Worm (Caenorhabditis elegans) whole organism, L1 larva: ENCODE measurements around the gene T16A9.5.
A peak's percentile ranks its signal among the peaks of the same experiment; 100 is the strongest.

Source experiments
- C04F5.9 ChIP-seq: sonication (generic microtip); optimal IDR thresholded peaks from 2 replicates; lab custom pipeline; 2016; ENCODE audit warnings: missing genetic modification characterization, missing compliant biosample characterization
- C34B4.2 ChIP-seq: sonication (generic microtip); optimal IDR thresholded peaks from 2 replicates; lab custom pipeline; 2017; ENCODE audit warnings: mild to moderate bottlenecking, missing genetic modification characterization, missing compliant biosample characterization
- aha-1 ChIP-seq: fragments of 150-350 bp; optimal IDR thresholded peaks from 2 replicates; lab custom pipeline; 2014; ENCODE audit warnings: missing biosample characterization, missing genetic modification characterization
- alr-1 ChIP-seq: fragments of 200-800 bp; sonication (Bioruptor generic); optimal IDR thresholded peaks from 2 replicates; lab custom pipeline; 2018; ENCODE audit warnings: borderline replicate concordance, mild to moderate bottlenecking, missing genetic modification characterization, missing compliant biosample characterization
- aly-2 ChIP-seq: fragments of 150-350 bp; optimal IDR thresholded peaks from 2 replicates; lab custom pipeline; 2014; ENCODE audit warnings: missing biosample characterization, missing genetic modification characterization
- ceh-63 ChIP-seq: fragments of 200-800 bp; sonication (Bioruptor generic); optimal IDR thresholded peaks from 2 replicates; lab custom pipeline; 2018; ENCODE audit warnings: mild to moderate bottlenecking, missing genetic modification characterization, missing compliant biosample characterization
- ceh-90 ChIP-seq: sonication (generic microtip); optimal IDR thresholded peaks from 2 replicates; lab custom pipeline; 2016; ENCODE audit warnings: missing genetic modification characterization, missing compliant biosample characterization
- ces-1 ChIP-seq: fragments of 150-350 bp; optimal IDR thresholded peaks from 2 replicates; lab custom pipeline; 2014; ENCODE audit warnings: missing biosample characterization, missing genetic modification reagents, missing genetic modification characterization
- dpl-1 ChIP-seq, 3 experiments: fragments of 150-350 bp in 2 of 3; sonication (generic microtip) in 1 of 3; optimal IDR thresholded peaks; 2 replicates each; lab custom pipeline; 2014 to 2017; ENCODE audit warnings: missing biosample characterization in 3 of 3, missing genetic modification characterization in 3 of 3, missing genetic modification reagents in 3 of 3
- efl-1 ChIP-seq, 4 experiments: fragments of 150-350 bp; optimal IDR thresholded peaks in 3 of 4; peaks in 1 of 4; 1 replicate in 1 of 4; 2 replicates in 3 of 4; lab custom pipeline; 2014; ENCODE audit warnings: missing biosample characterization in 2 of 4, missing genetic modification characterization in 2 of 4, missing genetic modification reagents in 2 of 4
- efl-3 ChIP-seq: fragments of 200-800 bp; sonication (Bioruptor generic); optimal IDR thresholded peaks from 2 replicates; lab custom pipeline; 2018; ENCODE audit warnings: mild to moderate bottlenecking, missing genetic modification characterization, missing compliant biosample characterization
- egl-13 ChIP-seq: sonication (generic microtip); optimal IDR thresholded peaks from 2 replicates; lab custom pipeline; 2016; ENCODE audit warnings: missing genotype, missing genetic modification reagents, missing genetic modification characterization, missing compliant biosample characterization
- egl-27 ChIP-seq, 2 experiments: fragments of 150-350 bp in 1 of 2; sonication (generic microtip); optimal IDR thresholded peaks; 3 replicates each; lab custom pipeline; 2017 to 2018; ENCODE audit warnings: missing biosample characterization in 2 of 2, missing genetic modification characterization in 2 of 2, missing genetic modification reagents in 2 of 2
- elt-2 ChIP-seq: sonication (generic microtip); optimal IDR thresholded peaks from 2 replicates; lab custom pipeline; 2016; ENCODE audit warnings: missing genetic modification characterization, mild to moderate bottlenecking, inconsistent platforms, missing compliant biosample characterization, missing genetic modification reagents
- ets-5 ChIP-seq: fragments of 200-800 bp; sonication (Bioruptor generic); IDR thresholded peaks from 2 replicates; pipeline ENCODE4 v1.3.6; 2022; ENCODE audit warnings: missing genetic modification characterization, missing compliant biosample characterization
- fkh-10 ChIP-seq: sonication (generic microtip); optimal IDR thresholded peaks from 2 replicates; lab custom pipeline; 2017; ENCODE audit warnings: missing biosample characterization, missing genetic modification reagents, missing genetic modification characterization
- fkh-8 ChIP-seq: sonication (generic microtip); optimal IDR thresholded peaks from 2 replicates; lab custom pipeline; 2016; ENCODE audit warnings: mild to moderate bottlenecking, missing genetic modification characterization, missing compliant biosample characterization
- fos-1 ChIP-seq: fragments of 150-350 bp; optimal IDR thresholded peaks from 2 replicates; lab custom pipeline; 2014; ENCODE audit warnings: missing biosample characterization, missing genetic modification characterization
- grh-1 ChIP-seq: fragments of 200-800 bp; sonication (Bioruptor generic); IDR thresholded peaks from 2 replicates; pipeline ENCODE4 v1.3.6; 2022; ENCODE audit warnings: missing genetic modification reagents, missing genetic modification characterization, missing compliant biosample characterization
- hlh-4 ChIP-seq: sonication (generic microtip); optimal IDR thresholded peaks from 2 replicates; lab custom pipeline; 2016; ENCODE audit warnings: mild to moderate bottlenecking, missing genetic modification characterization, missing compliant biosample characterization
- hpl-2 ChIP-seq: fragments of 150-350 bp; optimal IDR thresholded peaks from 2 replicates; lab custom pipeline; 2014; ENCODE audit warnings: missing biosample characterization, missing genetic modification reagents, missing genetic modification characterization
- jun-1 ChIP-seq: fragments of 150-350 bp; optimal IDR thresholded peaks from 2 replicates; lab custom pipeline; 2014; ENCODE audit warnings: missing biosample characterization, missing genetic modification reagents, missing genetic modification characterization
- lin-13 ChIP-seq: fragments of 150-350 bp; optimal IDR thresholded peaks from 2 replicates; lab custom pipeline; 2014; ENCODE audit warnings: missing biosample characterization, missing genetic modification reagents, missing genetic modification characterization
- lin-14 ChIP-seq: fragments of 200-800 bp; sonication (Bioruptor generic); optimal IDR thresholded peaks from 2 replicates; lab custom pipeline; 2018; ENCODE audit warnings: mild to moderate bottlenecking, missing genetic modification characterization, moderate library complexity, missing compliant biosample characterization
- lin-15B ChIP-seq: fragments of 150-350 bp; sonication (generic microtip); optimal IDR thresholded peaks from 3 replicates; lab custom pipeline; 2014; ENCODE audit warnings: missing biosample characterization, missing genetic modification characterization
- lin-35 ChIP-seq, 2 experiments: fragments of 150-350 bp; optimal IDR thresholded peaks; 2 replicates each; lab custom pipeline; 2014; ENCODE audit warnings: missing biosample characterization in 2 of 2, missing genetic modification characterization in 2 of 2, missing genetic modification reagents in 2 of 2
- lir-3 ChIP-seq: sonication (generic microtip); optimal IDR thresholded peaks from 2 replicates; lab custom pipeline; 2016; ENCODE audit warnings: mild to moderate bottlenecking, missing genetic modification characterization, moderate library complexity, missing compliant biosample characterization; ENCODE audit not compliant: poor library complexity
- mab-9 ChIP-seq: fragments of 200-800 bp; sonication (Bioruptor generic); IDR thresholded peaks from 2 replicates; pipeline ENCODE4 v1.3.6; 2022; ENCODE audit warnings: missing genetic modification reagents, missing genetic modification characterization, missing compliant biosample characterization
- mdl-1 ChIP-seq, 2 experiments: fragments of 150-350 bp; optimal IDR thresholded peaks; 2 replicates each; lab custom pipeline; 2014 to 2017; ENCODE audit warnings: missing biosample characterization in 2 of 2, missing genetic modification characterization in 2 of 2, inconsistent platforms in 1 of 2
- mef-2 ChIP-seq: fragments of 150-350 bp; optimal IDR thresholded peaks from 2 replicates; lab custom pipeline; 2014; ENCODE audit warnings: missing biosample characterization, missing genetic modification characterization
- nhr-19 ChIP-seq: fragments of 200-800 bp; sonication (Bioruptor generic); conservative IDR thresholded peaks from 2 replicates; pipeline ENCODE4 v1.3.6; 2022; ENCODE audit warnings: missing genetic modification characterization, missing compliant biosample characterization
- nhr-237 ChIP-seq: fragments of 150-350 bp; optimal IDR thresholded peaks from 2 replicates; lab custom pipeline; 2014; ENCODE audit warnings: missing biosample characterization, missing genetic modification characterization
- nhr-28 ChIP-seq: fragments of 150-350 bp; optimal IDR thresholded peaks from 2 replicates; lab custom pipeline; 2014; ENCODE audit warnings: missing biosample characterization, missing genetic modification characterization
- nhr-47 ChIP-seq: sonication (generic microtip); optimal IDR thresholded peaks from 2 replicates; lab custom pipeline; 2016; ENCODE audit warnings: mild to moderate bottlenecking, missing genetic modification characterization, moderate library complexity, missing compliant biosample characterization
- nhr-71 ChIP-seq: sonication (generic microtip); optimal IDR thresholded peaks from 2 replicates; lab custom pipeline; 2016; ENCODE audit warnings: mild to moderate bottlenecking, missing genetic modification characterization, moderate library complexity, missing compliant biosample characterization
- nhr-76 ChIP-seq: sonication (generic microtip); optimal IDR thresholded peaks from 2 replicates; lab custom pipeline; 2017; ENCODE audit warnings: missing biosample characterization, missing genetic modification characterization
- nhr-84 ChIP-seq: sonication (generic microtip); optimal IDR thresholded peaks from 2 replicates; lab custom pipeline; 2017; ENCODE audit warnings: missing biosample characterization, missing genetic modification characterization
- nhr-85 ChIP-seq: sonication (generic microtip); peaks from one replicate; lab custom pipeline; 2016; ENCODE audit warnings: missing genetic modification characterization, inconsistent platforms, missing compliant biosample characterization
- nhr-90 ChIP-seq: sonication (generic microtip); optimal IDR thresholded peaks from 2 replicates; lab custom pipeline; 2016; ENCODE audit warnings: mild to moderate bottlenecking, missing genetic modification characterization, missing compliant biosample characterization; ENCODE audit not compliant: poor library complexity
- pqm-1 ChIP-seq: sonication (generic microtip); optimal IDR thresholded peaks from 3 replicates; lab custom pipeline; 2017; ENCODE audit warnings: missing biosample characterization, missing genetic modification characterization
- rnt-1 ChIP-seq: sonication (generic microtip); optimal IDR thresholded peaks from 2 replicates; lab custom pipeline; 2016; ENCODE audit warnings: mild to moderate bottlenecking, missing genetic modification characterization, moderate library complexity, missing compliant biosample characterization
- skn-1 ChIP-seq: fragments of 150-350 bp; optimal IDR thresholded peaks from 2 replicates; lab custom pipeline; 2014; ENCODE audit warnings: missing biosample characterization, missing genetic modification characterization
- snpc-4 ChIP-seq: fragments of 150-350 bp; optimal IDR thresholded peaks from 2 replicates; lab custom pipeline; 2014; ENCODE audit warnings: missing biosample characterization, missing genetic modification characterization
- sox-4 ChIP-seq: sonication (generic microtip); optimal IDR thresholded peaks from 2 replicates; lab custom pipeline; 2016; ENCODE audit warnings: missing genetic modification characterization, missing compliant biosample characterization
- sup-37 ChIP-seq: fragments of 200-800 bp; sonication (Bioruptor generic); optimal IDR thresholded peaks from 2 replicates; lab custom pipeline; 2018; ENCODE audit warnings: mild to moderate bottlenecking, missing genetic modification characterization, missing compliant biosample characterization
- swsn-7 ChIP-seq: sonication (generic microtip); optimal IDR thresholded peaks from 2 replicates; lab custom pipeline; 2016; ENCODE audit warnings: missing genetic modification characterization, missing compliant biosample characterization
- tlp-1 ChIP-seq: fragments of 150-350 bp; optimal IDR thresholded peaks from 2 replicates; lab custom pipeline; 2014; ENCODE audit warnings: missing biosample characterization, missing genetic modification characterization
- unc-30 ChIP-seq: sonication (generic microtip); optimal IDR thresholded peaks from 2 replicates; lab custom pipeline; 2017; ENCODE audit warnings: missing biosample characterization, missing genetic modification characterization
- unc-62 ChIP-seq: fragments of 150-350 bp; optimal IDR thresholded peaks from 2 replicates; lab custom pipeline; 2014; ENCODE audit warnings: missing biosample characterization, missing genetic modification reagents, missing genetic modification characterization
- unc-86 ChIP-seq: sonication (generic microtip); optimal IDR thresholded peaks from 2 replicates; lab custom pipeline; 2016; ENCODE audit warnings: missing genetic modification characterization, missing compliant biosample characterization
- vab-15 ChIP-seq: sonication (generic microtip); optimal IDR thresholded peaks from 2 replicates; lab custom pipeline; 2017; ENCODE audit warnings: missing genotype, mild to moderate bottlenecking, missing genetic modification characterization, missing compliant biosample characterization
- ztf-11 ChIP-seq, 2 experiments: sonication (generic microtip); optimal IDR thresholded peaks; 2 replicates each; lab custom pipeline; 2016 to 2017; ENCODE audit warnings: missing genetic modification characterization in 2 of 2, missing biosample characterization in 1 of 2, missing compliant biosample characterization in 1 of 2
- ztf-4 ChIP-seq: fragments of 150-350 bp; optimal IDR thresholded peaks from 2 replicates; lab custom pipeline; 2014; ENCODE audit warnings: missing biosample characterization, missing genetic modification characterization

T16A9.5 gene

ce11 chrV:14185438-14185837 is 29.6 kb downstream of the T16A9.5 start, which contains the start of the genes trm-1 and ints-2:
Gene trm-1 (minus strand): TSS chrV:14185612.
Gene ints-2 (plus strand): TSS chrV:14185686.
- TF ChIP-seq egl-27 (tag; optimal IDR thresholded peaks at IDR 0.05; lab: Kevin White, UChicago) (no peak), snpc-4 (tag; lab: Kevin White, UChicago) (peak; percentile 54), nhr-237 (tag; lab: Kevin White, UChicago) (no peak), unc-62 (GFP tag; lab: Kevin White, UChicago) (no peak), nhr-19 (GFP tag; lab: Robert Waterston, UW) (peak; percentile 52), ces-1 (GFP tag; lab: Kevin White, UChicago) (no peak), efl-3 (no peak), nhr-85 (tag; lab: Kevin White, UChicago) (peak; percentile 86), C34B4.2 (tag; lab: Kevin White, UChicago) (no peak), ceh-90 (tag; lab: Kevin White, UChicago) (peak; percentile 39), ceh-63 (GFP tag; lab: Kevin White, UChicago) (no peak), ztf-4 (tag; lab: Kevin White, UChicago) (no peak), nhr-76 (tag; lab: Kevin White, UChicago) (no peak), hpl-2 (no peak), mdl-1 (tag; optimal IDR thresholded peaks at IDR 0.05; lab: Kevin White, UChicago) (peak in 1 of 2 experiments; percentile 28), C04F5.9 (tag; lab: Kevin White, UChicago) (peak; percentile 12), sox-4 (tag; lab: Kevin White, UChicago) (no peak), mef-2 (no peak), mab-9 (no peak), lin-15B (tag; lab: Kevin White, UChicago) (peak; percentile 86), alr-1 (tag; lab: Kevin White, UChicago) (no peak), efl-1 (optimal IDR thresholded peaks at IDR 0.05; lab: Kevin White, UChicago) (peak; percentile 78 to 79), efl-1 (GFP tag; optimal IDR thresholded peaks at IDR 0.05 in 1 of 2; lab: Kevin White, UChicago) (peak; percentile 73 to 97), skn-1 (no peak), ztf-11 (tag; optimal IDR thresholded peaks at IDR 0.05; lab: Kevin White, UChicago) (peak in 1 of 2 experiments; percentile 55), swsn-7 (tag; lab: Kevin White, UChicago) (peak; percentile 71), lir-3 (tag; lab: Kevin White, UChicago) (peak; percentile 40), egl-13 (tag; lab: Kevin White, UChicago) (no peak), fos-1 (tag; lab: Kevin White, UChicago) (peak; percentile 25), pqm-1 (tag; lab: Kevin White, UChicago) (no peak), nhr-84 (tag; lab: Kevin White, UChicago) (no peak), vab-15 (tag; lab: Kevin White, UChicago) (peak; percentile 50), ets-5 (GFP tag; lab: Robert Waterston, UW) (no peak), dpl-1 (GFP tag; optimal IDR thresholded peaks at IDR 0.05; lab: Kevin White, UChicago) (peak; percentile 37 to 76 (median 74)), rnt-1 (peak; percentile 89), hlh-4 (tag; lab: Kevin White, UChicago) (no peak), jun-1 (no peak), nhr-47 (peak; percentile 81), unc-86 (tag; lab: Kevin White, UChicago) (peak; percentile 41), fkh-8 (tag; lab: Kevin White, UChicago) (peak; percentile 48), elt-2 (tag; lab: Kevin White, UChicago) (no peak), grh-1 (GFP tag; lab: Robert Waterston, UW) (peak; percentile 45), nhr-28 (tag; lab: Kevin White, UChicago) (no peak), sup-37 (no peak), nhr-71 (tag; lab: Kevin White, UChicago) (peak; percentile 84), lin-35 (GFP tag; optimal IDR thresholded peaks at IDR 0.05; lab: Kevin White, UChicago) (peak; percentile 70 to 82), tlp-1 (tag; lab: Kevin White, UChicago) (no peak), aha-1 (no peak), lin-14 (GFP tag; lab: Kevin White, UChicago) (peak; percentile 83), fkh-10 (no peak), unc-30 (tag; lab: Kevin White, UChicago) (no peak), aly-2 (tag; lab: Kevin White, UChicago) (peak; percentile 21), lin-13 (peak; percentile 41), nhr-90 (peak; percentile 57)
